Worm (Caenorhabditis elegans) whole organism, early embryonic: ENCODE data around the gene C50B6.1.

Experiments
- aly-1 ChIP-seq: sonication (generic microtip); optimal IDR thresholded peaks from 2 replicates; lab custom pipeline; 2016; ENCODE audit warnings: missing genetic modification characterization, missing compliant biosample characterization
- ama-1 ChIP-seq: fragments of 150-350 bp; optimal IDR thresholded peaks from 2 replicates; lab custom pipeline; 2014
- ceh-36 ChIP-seq: sonication (generic microtip); optimal IDR thresholded peaks from 2 replicates; lab custom pipeline; 2016; ENCODE audit warnings: missing genetic modification characterization, inconsistent platforms, missing compliant biosample characterization
- ets-7 ChIP-seq: sonication (generic microtip); optimal IDR thresholded peaks from 2 replicates; lab custom pipeline; 2016; ENCODE audit warnings: missing genotype, missing genetic modification characterization, missing compliant biosample characterization
- flt-1 ChIP-seq: fragments of 200-800 bp; sonication (Bioruptor generic); IDR thresholded peaks from 2 replicates; pipeline ENCODE4 v1.3.6; 2022; ENCODE audit warnings: missing genetic modification characterization, missing compliant biosample characterization
- hmg-4 ChIP-seq: fragments of 200-800 bp; sonication (Bioruptor generic); optimal IDR thresholded peaks from 2 replicates; lab custom pipeline; 2018; ENCODE audit warnings: mild to moderate bottlenecking, missing genetic modification characterization, missing compliant biosample characterization
- pes-1 ChIP-seq: fragments of 200-800 bp; sonication (Bioruptor generic); IDR thresholded peaks from 2 replicates; pipeline ENCODE4 v1.3.6; 2022; ENCODE audit warnings: missing genetic modification reagents, missing genetic modification characterization, missing compliant biosample characterization
- tra-4 ChIP-seq: sonication (generic microtip); optimal IDR thresholded peaks from 2 replicates; lab custom pipeline; 2017; ENCODE audit warnings: missing genetic modification characterization, missing compliant biosample characterization

Gene C50B6.1

ce11 chrV:13356210-13356609 is 47.5 kb downstream of the C50B6.1 start:
- TF ChIP-seq ets-7 (tag; lab: Kevin White, UChicago) (no peak), flt-1 (GFP tag; lab: Robert Waterston, UW) (no peak), ama-1 (lab: Kevin White, UChicago) (no peak), tra-4 (tag; lab: Kevin White, UChicago) (no peak), pes-1 (GFP tag; lab: Robert Waterston, UW) (no peak), ceh-36 (tag; lab: Kevin White, UChicago) (no peak), aly-1 (tag; lab: Kevin White, UChicago) (no peak)

- TF ChIP-seq hmg-4 (GFP tag; lab: Kevin White, UChicago) (no peak), ets-7 (tag; lab: Kevin White, UChicago) (no peak)
Observed at ce11 chrV:13357652-13358281, 49.1 kb downstream of the C50B6.1 start, which contains the start of gene F32H5.1. Gene F32H5.1 (minus strand): TSS chrV:13358037.
